Worm (Caenorhabditis elegans) whole organism, L1 larva: ENCODE data around the gene faah-6.

Experiments used
- C04F5.9 ChIP-seq: sonication (generic microtip); optimal IDR thresholded peaks from 2 replicates; lab custom pipeline; 2016; ENCODE audit warnings: missing genetic modification characterization, missing compliant biosample characterization
- C34B4.2 ChIP-seq: sonication (generic microtip); optimal IDR thresholded peaks from 2 replicates; lab custom pipeline; 2017; ENCODE audit warnings: mild to moderate bottlenecking, missing genetic modification characterization, missing compliant biosample characterization
- aha-1 ChIP-seq: fragments of 150-350 bp; optimal IDR thresholded peaks from 2 replicates; lab custom pipeline; 2014; ENCODE audit warnings: missing biosample characterization, missing genetic modification characterization
- alr-1 ChIP-seq: fragments of 200-800 bp; sonication (Bioruptor generic); optimal IDR thresholded peaks from 2 replicates; lab custom pipeline; 2018; ENCODE audit warnings: borderline replicate concordance, mild to moderate bottlenecking, missing genetic modification characterization, missing compliant biosample characterization
- blmp-1 ChIP-seq: fragments of 150-350 bp; optimal IDR thresholded peaks from 2 replicates; lab custom pipeline; 2014; ENCODE audit warnings: missing biosample characterization, missing genetic modification characterization
- ceh-82 ChIP-seq, 3 experiments: fragments of 150-350 bp in 1 of 3; sonication (generic microtip) in 2 of 3; optimal IDR thresholded peaks; 2 replicates each; lab custom pipeline; 2014 to 2017; ENCODE audit warnings: missing biosample characterization in 3 of 3, missing genetic modification characterization in 3 of 3
- ceh-90 ChIP-seq: sonication (generic microtip); optimal IDR thresholded peaks from 2 replicates; lab custom pipeline; 2016; ENCODE audit warnings: missing genetic modification characterization, missing compliant biosample characterization
- ces-1 ChIP-seq: fragments of 150-350 bp; optimal IDR thresholded peaks from 2 replicates; lab custom pipeline; 2014; ENCODE audit warnings: missing biosample characterization, missing genetic modification reagents, missing genetic modification characterization
- dpl-1 ChIP-seq, 3 experiments: fragments of 150-350 bp in 2 of 3; sonication (generic microtip) in 1 of 3; optimal IDR thresholded peaks; 2 replicates each; lab custom pipeline; 2014 to 2017; ENCODE audit warnings: missing biosample characterization in 3 of 3, missing genetic modification characterization in 3 of 3, missing genetic modification reagents in 3 of 3
- dsc-1 ChIP-seq: sonication (generic microtip); optimal IDR thresholded peaks from 2 replicates; lab custom pipeline; 2016; ENCODE audit warnings: mild to moderate bottlenecking, missing genetic modification characterization, missing compliant biosample characterization
- egl-13 ChIP-seq: sonication (generic microtip); optimal IDR thresholded peaks from 2 replicates; lab custom pipeline; 2016; ENCODE audit warnings: missing genotype, missing genetic modification reagents, missing genetic modification characterization, missing compliant biosample characterization
- egl-27 ChIP-seq, 2 experiments: fragments of 150-350 bp in 1 of 2; sonication (generic microtip); optimal IDR thresholded peaks; 3 replicates each; lab custom pipeline; 2017 to 2018; ENCODE audit warnings: missing biosample characterization in 2 of 2, missing genetic modification characterization in 2 of 2, missing genetic modification reagents in 2 of 2
- elt-2 ChIP-seq: sonication (generic microtip); optimal IDR thresholded peaks from 2 replicates; lab custom pipeline; 2016; ENCODE audit warnings: missing genetic modification characterization, mild to moderate bottlenecking, inconsistent platforms, missing compliant biosample characterization, missing genetic modification reagents
- elt-3 ChIP-seq, 6 experiments: fragments of 150-350 bp in 1 of 6; sonication (generic microtip); optimal IDR thresholded peaks; 2 replicates each; lab custom pipeline; 2017 to 2018; ENCODE audit warnings: missing biosample characterization in 6 of 6, missing genetic modification characterization in 6 of 6, inconsistent platforms in 1 of 6
- ets-5 ChIP-seq: fragments of 200-800 bp; sonication (Bioruptor generic); IDR thresholded peaks from 2 replicates; pipeline ENCODE4 v1.3.6; 2022; ENCODE audit warnings: missing genetic modification characterization, missing compliant biosample characterization
- fkh-10 ChIP-seq: sonication (generic microtip); optimal IDR thresholded peaks from 2 replicates; lab custom pipeline; 2017; ENCODE audit warnings: missing biosample characterization, missing genetic modification reagents, missing genetic modification characterization
- fkh-4 ChIP-seq: sonication (generic microtip); optimal IDR thresholded peaks from 2 replicates; lab custom pipeline; 2016; ENCODE audit warnings: missing compliant biosample characterization, missing genetic modification characterization, borderline replicate concordance
- fkh-8 ChIP-seq: sonication (generic microtip); optimal IDR thresholded peaks from 2 replicates; lab custom pipeline; 2016; ENCODE audit warnings: mild to moderate bottlenecking, missing genetic modification characterization, missing compliant biosample characterization
- grh-1 ChIP-seq: fragments of 200-800 bp; sonication (Bioruptor generic); IDR thresholded peaks from 2 replicates; pipeline ENCODE4 v1.3.6; 2022; ENCODE audit warnings: missing genetic modification reagents, missing genetic modification characterization, missing compliant biosample characterization
- hlh-4 ChIP-seq: sonication (generic microtip); optimal IDR thresholded peaks from 2 replicates; lab custom pipeline; 2016; ENCODE audit warnings: mild to moderate bottlenecking, missing genetic modification characterization, missing compliant biosample characterization
- isw-1 ChIP-seq: fragments of 200-800 bp; sonication (Bioruptor generic); IDR thresholded peaks from 2 replicates; pipeline ENCODE4 v1.3.6; 2022; ENCODE audit warnings: missing genetic modification characterization, missing compliant biosample characterization
- jun-1 ChIP-seq: fragments of 150-350 bp; optimal IDR thresholded peaks from 2 replicates; lab custom pipeline; 2014; ENCODE audit warnings: missing biosample characterization, missing genetic modification reagents, missing genetic modification characterization
- lin-14 ChIP-seq: fragments of 200-800 bp; sonication (Bioruptor generic); optimal IDR thresholded peaks from 2 replicates; lab custom pipeline; 2018; ENCODE audit warnings: mild to moderate bottlenecking, missing genetic modification characterization, moderate library complexity, missing compliant biosample characterization
- lin-39 ChIP-seq: fragments of 150-350 bp; optimal IDR thresholded peaks from 2 replicates; lab custom pipeline; 2014; ENCODE audit warnings: missing biosample characterization, missing genetic modification reagents, missing genetic modification characterization
- lsy-2 ChIP-seq, 2 experiments: fragments of 150-350 bp; optimal IDR thresholded peaks; 2 replicates each; lab custom pipeline; 2014; ENCODE audit warnings: missing biosample characterization in 2 of 2, missing genetic modification characterization in 2 of 2
- mdl-1 ChIP-seq, 2 experiments: fragments of 150-350 bp; optimal IDR thresholded peaks; 2 replicates each; lab custom pipeline; 2014 to 2017; ENCODE audit warnings: missing biosample characterization in 2 of 2, missing genetic modification characterization in 2 of 2, inconsistent platforms in 1 of 2
- mef-2 ChIP-seq: fragments of 150-350 bp; optimal IDR thresholded peaks from 2 replicates; lab custom pipeline; 2014; ENCODE audit warnings: missing biosample characterization, missing genetic modification characterization
- mep-1 ChIP-seq: fragments of 150-350 bp; optimal IDR thresholded peaks from 2 replicates; lab custom pipeline; 2014; ENCODE audit warnings: missing biosample characterization, missing genetic modification characterization
- nhr-11 ChIP-seq: fragments of 150-350 bp; optimal IDR thresholded peaks from 2 replicates; lab custom pipeline; 2014; ENCODE audit warnings: missing biosample characterization, missing genetic modification characterization
- nhr-12 ChIP-seq: sonication (generic microtip); optimal IDR thresholded peaks from 2 replicates; lab custom pipeline; 2017; ENCODE audit warnings: missing biosample characterization, missing genetic modification characterization
- nhr-19 ChIP-seq: fragments of 200-800 bp; sonication (Bioruptor generic); conservative IDR thresholded peaks from 2 replicates; pipeline ENCODE4 v1.3.6; 2022; ENCODE audit warnings: missing genetic modification characterization, missing compliant biosample characterization
- nhr-20 ChIP-seq: sonication (generic microtip); optimal IDR thresholded peaks from 2 replicates; lab custom pipeline; 2016; ENCODE audit warnings: mild to moderate bottlenecking, missing genetic modification characterization, missing compliant biosample characterization
- nhr-47 ChIP-seq: sonication (generic microtip); optimal IDR thresholded peaks from 2 replicates; lab custom pipeline; 2016; ENCODE audit warnings: mild to moderate bottlenecking, missing genetic modification characterization, moderate library complexity, missing compliant biosample characterization
- nhr-84 ChIP-seq: sonication (generic microtip); optimal IDR thresholded peaks from 2 replicates; lab custom pipeline; 2017; ENCODE audit warnings: missing biosample characterization, missing genetic modification characterization
- nhr-85 ChIP-seq: sonication (generic microtip); peaks from one replicate; lab custom pipeline; 2016; ENCODE audit warnings: missing genetic modification characterization, inconsistent platforms, missing compliant biosample characterization
- pag-3 ChIP-seq: sonication (generic microtip); optimal IDR thresholded peaks from 2 replicates; lab custom pipeline; 2017; ENCODE audit warnings: missing genetic modification characterization, mild to moderate bottlenecking, missing compliant biosample characterization, antibody characterized with exemption, borderline replicate concordance; ENCODE audit not compliant: insufficient read depth
- pax-3 ChIP-seq: fragments of 200-800 bp; sonication (Bioruptor generic); optimal IDR thresholded peaks from 2 replicates; lab custom pipeline; 2018; ENCODE audit warnings: mild to moderate bottlenecking, missing genetic modification characterization, moderate library complexity, missing compliant biosample characterization
- snpc-4 ChIP-seq: fragments of 150-350 bp; optimal IDR thresholded peaks from 2 replicates; lab custom pipeline; 2014; ENCODE audit warnings: missing biosample characterization, missing genetic modification characterization
- snu-23 ChIP-seq: sonication (generic microtip); optimal IDR thresholded peaks from 2 replicates; lab custom pipeline; 2016; ENCODE audit warnings: missing genetic modification characterization, missing compliant biosample characterization
- sox-4 ChIP-seq: sonication (generic microtip); optimal IDR thresholded peaks from 2 replicates; lab custom pipeline; 2016; ENCODE audit warnings: missing genetic modification characterization, missing compliant biosample characterization
- swsn-7 ChIP-seq: sonication (generic microtip); optimal IDR thresholded peaks from 2 replicates; lab custom pipeline; 2016; ENCODE audit warnings: missing genetic modification characterization, missing compliant biosample characterization
- tlp-1 ChIP-seq: fragments of 150-350 bp; optimal IDR thresholded peaks from 2 replicates; lab custom pipeline; 2014; ENCODE audit warnings: missing biosample characterization, missing genetic modification characterization
- unc-130 ChIP-seq: fragments of 150-350 bp; optimal IDR thresholded peaks from 2 replicates; lab custom pipeline; 2017; ENCODE audit warnings: missing biosample characterization, missing genetic modification characterization, inconsistent platforms
- unc-86 ChIP-seq: sonication (generic microtip); optimal IDR thresholded peaks from 2 replicates; lab custom pipeline; 2016; ENCODE audit warnings: missing genetic modification characterization, missing compliant biosample characterization
- unc-98 ChIP-seq: fragments of 200-800 bp; sonication (Bioruptor generic); IDR thresholded peaks from 2 replicates; pipeline ENCODE4 v1.3.6; 2022; ENCODE audit warnings: missing genetic modification characterization, missing compliant biosample characterization
- zag-1 ChIP-seq: fragments of 150-350 bp; optimal IDR thresholded peaks from 2 replicates; lab custom pipeline; 2014; ENCODE audit warnings: missing biosample characterization, missing genetic modification characterization

Gene faah-6

DNA sequence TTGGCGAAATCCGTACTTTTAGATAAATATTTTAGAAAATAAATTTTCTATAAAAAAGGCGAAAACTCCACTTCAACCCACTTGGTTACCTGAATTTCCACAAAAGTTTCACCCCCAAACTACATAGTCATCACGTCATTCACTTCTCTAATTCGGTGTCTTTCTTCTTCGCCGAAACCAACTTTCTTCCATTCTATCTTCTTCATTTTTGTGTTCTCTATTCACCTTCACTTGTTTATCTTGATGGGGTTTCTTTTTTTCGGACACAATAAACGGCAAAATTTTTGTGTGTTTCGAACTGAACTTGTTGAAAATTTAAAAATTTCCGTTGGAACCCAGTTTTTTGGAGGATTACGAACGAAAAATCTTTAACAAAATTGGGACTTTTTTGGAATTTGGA lies 16.6 kb downstream of the faah-6 start:
- TF ChIP-seq lin-14 (GFP tag; lab: Kevin White, UChicago) (peak; percentile 47), nhr-84 (tag; lab: Kevin White, UChicago) (no peak), isw-1 (GFP tag; lab: Robert Waterston, UW) (no peak), C04F5.9 (tag; lab: Kevin White, UChicago) (no peak), hlh-4 (no peak), fkh-8 (tag; lab: Kevin White, UChicago) (no peak), pag-3 (no peak), mef-2 (tag; lab: Kevin White, UChicago) (no peak), nhr-47 (tag; lab: Kevin White, UChicago) (no peak), pax-3 (tag; lab: Kevin White, UChicago) (no peak), egl-13 (no peak), mep-1 (peak; percentile 4), ces-1 (no peak), blmp-1 (peak; percentile 97), fkh-10 (GFP tag; lab: Kevin White, UChicago) (no peak), jun-1 (tag; lab: Kevin White, UChicago) (no peak), aha-1 (tag; lab: Kevin White, UChicago) (no peak), nhr-85 (tag; lab: Kevin White, UChicago) (peak; percentile 47), egl-27 (tag; optimal IDR thresholded peaks at IDR 0.05; lab: Kevin White, UChicago) (no peak), tlp-1 (tag; lab: Kevin White, UChicago) (no peak), dpl-1 (GFP tag; optimal IDR thresholded peaks at IDR 0.05; lab: Kevin White, UChicago) (no peak), swsn-7 (tag; lab: Kevin White, UChicago) (no peak), snu-23 (GFP tag; lab: Kevin White, UChicago) (peak; percentile 7), nhr-20 (tag; lab: Kevin White, UChicago) (no peak), mdl-1 (tag; optimal IDR thresholded peaks at IDR 0.05; lab: Kevin White, UChicago) (no peak)

DNA sequence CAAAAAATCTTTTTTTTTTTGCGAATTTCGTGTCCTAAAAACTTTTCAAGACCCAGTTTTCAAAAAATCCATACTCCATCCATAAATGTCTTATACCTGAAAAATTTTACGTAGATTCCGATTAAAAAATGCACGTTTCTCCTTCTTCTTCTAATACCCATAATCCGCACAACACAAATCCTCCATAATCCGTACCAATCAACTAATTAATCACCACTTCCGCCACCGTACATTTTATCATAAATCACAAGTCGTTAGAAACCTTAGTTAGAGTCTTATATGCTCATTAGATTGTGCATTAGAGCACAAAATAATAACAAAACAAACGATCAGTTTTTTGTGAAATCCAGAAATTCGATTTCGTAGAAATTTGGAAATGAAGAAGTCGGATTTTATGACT lies 18.8 kb downstream of the faah-6 start:
- no peak for TF ChIP-seq alr-1
- peak; percentile 45 for TF ChIP-seq pax-3 (tag; lab: Kevin White, UChicago)
- no peak for TF ChIP-seq C34B4.2
- peak; percentile 99 for TF ChIP-seq dsc-1 (tag; lab: Kevin White, UChicago)
- peak; percentile 14 for TF ChIP-seq nhr-47 (tag; lab: Kevin White, UChicago)
- TF ChIP-seq, all 84 proteins: peak for 3

DNA sequence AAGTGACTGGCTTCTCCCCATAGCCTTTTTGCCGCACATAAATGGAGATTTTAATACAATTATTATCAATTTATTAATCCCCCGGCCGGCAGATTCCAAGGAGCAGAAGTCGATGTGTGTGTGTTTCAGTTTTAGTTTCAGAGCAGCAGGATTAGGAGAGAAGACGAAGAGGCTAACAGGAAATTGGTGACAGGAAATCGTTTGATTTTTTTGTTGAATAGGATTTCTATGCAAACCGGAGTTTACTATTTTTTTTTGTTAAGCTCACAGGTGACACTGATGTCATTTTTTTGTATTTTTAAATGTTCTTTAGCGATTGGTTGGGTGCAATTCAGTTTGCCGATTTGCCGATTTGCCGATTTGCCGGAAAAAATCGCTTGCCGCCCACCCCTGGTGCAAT lies 30.3 kb downstream of the faah-6 start:
- TF ChIP-seq grh-1 (GFP tag; lab: Robert Waterston, UW) (no peak), nhr-85 (tag; lab: Kevin White, UChicago) (peak; percentile 57), elt-2 (tag; lab: Kevin White, UChicago) (no peak), dsc-1 (tag; lab: Kevin White, UChicago) (peak; percentile 71), ceh-82 (tag; optimal IDR thresholded peaks at IDR 0.05; lab: Kevin White, UChicago) (no peak), ets-5 (no peak), unc-98 (GFP tag; lab: Robert Waterston, UW) (no peak), lin-39 (tag; lab: Kevin White, UChicago) (no peak), zag-1 (tag; lab: Kevin White, UChicago) (no peak), nhr-11 (no peak), unc-86 (tag; lab: Kevin White, UChicago) (no peak), sox-4 (tag; lab: Kevin White, UChicago) (peak; percentile 3), nhr-19 (no peak), nhr-84 (tag; lab: Kevin White, UChicago) (no peak), ceh-90 (tag; lab: Kevin White, UChicago) (no peak), fkh-4 (tag; lab: Kevin White, UChicago) (no peak), snpc-4 (tag; lab: Kevin White, UChicago) (no peak), snu-23 (GFP tag; lab: Kevin White, UChicago) (no peak), nhr-12 (tag; lab: Kevin White, UChicago) (no peak), lsy-2 (tag; optimal IDR thresholded peaks at IDR 0.05; lab: Kevin White, UChicago) (no peak), unc-130 (tag; lab: Kevin White, UChicago) (no peak), elt-3 (tag; optimal IDR thresholded peaks at IDR 0.05; lab: Kevin White, UChicago) (no peak)
- TF ChIP-seq, all 84 proteins: peak for 3
